Worm (Caenorhabditis elegans) whole organism, mixed stage, embryonic: ENCODE results near the gene nhr-105.

Experiments used
- M03D4.4 ChIP-seq: sonication (generic microtip); optimal IDR thresholded peaks from 2 replicates; lab custom pipeline; 2017; ENCODE audit warnings: mild to moderate bottlenecking, missing genetic modification characterization, missing compliant biosample characterization
- bed-3 ChIP-seq: fragments of 200-800 bp; sonication (Bioruptor generic); optimal IDR thresholded peaks from 3 replicates; lab custom pipeline; 2018; ENCODE audit warnings: mild to moderate bottlenecking, missing genetic modification characterization, moderate library complexity, missing compliant biosample characterization
- blmp-1 ChIP-seq: fragments of 150-350 bp; optimal IDR thresholded peaks from 2 replicates; lab custom pipeline; 2014; ENCODE audit warnings: missing biosample characterization, missing genetic modification characterization
- ceh-39 ChIP-seq: fragments of 150-350 bp; optimal IDR thresholded peaks from 2 replicates; lab custom pipeline; 2014; ENCODE audit warnings: missing biosample characterization, missing genetic modification characterization
- ceh-43 ChIP-seq: fragments of 200-800 bp; sonication (Bioruptor generic); optimal IDR thresholded peaks from 2 replicates; lab custom pipeline; 2018; ENCODE audit warnings: mild to moderate bottlenecking, missing genetic modification characterization, moderate library complexity, missing compliant biosample characterization
- ceh-83 ChIP-seq: fragments of 200-800 bp; sonication (Bioruptor generic); optimal IDR thresholded peaks from 2 replicates; lab custom pipeline; 2018; ENCODE audit warnings: mild to moderate bottlenecking, missing genetic modification characterization, missing compliant biosample characterization
- ces-1 ChIP-seq: fragments of 150-350 bp; optimal IDR thresholded peaks from 2 replicates; lab custom pipeline; 2014; ENCODE audit warnings: missing biosample characterization, missing genetic modification reagents, missing genetic modification characterization
- cnd-1 ChIP-seq: fragments of 200-800 bp; sonication (Bioruptor generic); optimal IDR thresholded peaks from 2 replicates; lab custom pipeline; 2018; ENCODE audit warnings: mild to moderate bottlenecking, missing genetic modification characterization, missing compliant biosample characterization
- drap-1 ChIP-seq: fragments of 200-800 bp; sonication (Bioruptor generic); optimal IDR thresholded peaks from 3 replicates; lab custom pipeline; 2018; ENCODE audit warnings: mild to moderate bottlenecking, missing genetic modification characterization, missing compliant biosample characterization
- elt-1 ChIP-seq: sonication (generic microtip); optimal IDR thresholded peaks from 2 replicates; lab custom pipeline; 2017; ENCODE audit warnings: missing genetic modification characterization, mild to moderate bottlenecking, missing compliant biosample characterization, antibody characterized with exemption, moderate library complexity, borderline replicate concordance; ENCODE audit not compliant: insufficient read depth
- flh-1 ChIP-seq: fragments of 200-800 bp; sonication (Bioruptor generic); optimal IDR thresholded peaks from 2 replicates; lab custom pipeline; 2018; ENCODE audit warnings: mild to moderate bottlenecking, missing genetic modification characterization, moderate library complexity, missing compliant biosample characterization
- ham-2 ChIP-seq: fragments of 200-800 bp; sonication (Bioruptor generic); optimal IDR thresholded peaks from 2 replicates; lab custom pipeline; 2018; ENCODE audit warnings: mild to moderate bottlenecking, missing genetic modification characterization, missing compliant biosample characterization
- lin-13 ChIP-seq: fragments of 150-350 bp; optimal IDR thresholded peaks from 2 replicates; lab custom pipeline; 2014; ENCODE audit warnings: missing biosample characterization, missing genetic modification characterization
- lin-32 ChIP-seq: fragments of 200-800 bp; sonication (Bioruptor generic); optimal IDR thresholded peaks from 2 replicates; lab custom pipeline; 2018; ENCODE audit warnings: mild to moderate bottlenecking, missing genetic modification characterization, missing compliant biosample characterization
- lsy-2 ChIP-seq: fragments of 150-350 bp; optimal IDR thresholded peaks from 2 replicates; lab custom pipeline; 2014; ENCODE audit warnings: missing biosample characterization, missing genetic modification characterization
- mab-5 ChIP-seq: fragments of 150-350 bp; optimal IDR thresholded peaks from 2 replicates; lab custom pipeline; 2014; ENCODE audit warnings: missing biosample characterization, missing genetic modification characterization
- mep-1 ChIP-seq: fragments of 150-350 bp; optimal IDR thresholded peaks from 2 replicates; lab custom pipeline; 2017; ENCODE audit warnings: missing biosample characterization, missing genetic modification reagents, missing genetic modification characterization, inconsistent platforms
- mls-2 ChIP-seq: sonication (generic microtip); optimal IDR thresholded peaks from 2 replicates; lab custom pipeline; 2016; ENCODE audit warnings: mild to moderate bottlenecking, missing genetic modification characterization, moderate library complexity, missing compliant biosample characterization
- nhr-2 ChIP-seq: fragments of 150-350 bp; optimal IDR thresholded peaks from 2 replicates; lab custom pipeline; 2014; ENCODE audit warnings: missing biosample characterization, missing genetic modification characterization
- nhr-237 ChIP-seq: fragments of 150-350 bp; optimal IDR thresholded peaks from 2 replicates; lab custom pipeline; 2014; ENCODE audit warnings: missing biosample characterization, missing genetic modification characterization
- nhr-28 ChIP-seq: fragments of 150-350 bp; optimal IDR thresholded peaks from 2 replicates; lab custom pipeline; 2014; ENCODE audit warnings: missing biosample characterization, missing genetic modification characterization
- nhr-76 ChIP-seq: sonication (generic microtip); optimal IDR thresholded peaks from 2 replicates; lab custom pipeline; 2017; ENCODE audit warnings: missing biosample characterization, missing genetic modification characterization
- pha-4 ChIP-seq: fragments of 150-350 bp; optimal IDR thresholded peaks from 2 replicates; lab custom pipeline; 2018; ENCODE audit warnings: missing biosample characterization, missing genetic modification reagents, missing genetic modification characterization
- snpc-4 ChIP-seq: fragments of 150-350 bp; optimal IDR thresholded peaks from 2 replicates; lab custom pipeline; 2014; ENCODE audit warnings: missing biosample characterization, missing genetic modification characterization
- sptf-1 ChIP-seq: sonication (generic microtip); optimal IDR thresholded peaks from 2 replicates; lab custom pipeline; 2017; ENCODE audit warnings: mild to moderate bottlenecking, missing genetic modification characterization, moderate library complexity, missing compliant biosample characterization
- unc-120 ChIP-seq: sonication (generic microtip); optimal IDR thresholded peaks from 2 replicates; lab custom pipeline; 2017; ENCODE audit warnings: missing genetic modification characterization, missing compliant biosample characterization; ENCODE audit not compliant: poor library complexity, severe bottlenecking
- unc-39 ChIP-seq: fragments of 150-350 bp; optimal IDR thresholded peaks from 2 replicates; lab custom pipeline; 2014; ENCODE audit warnings: missing biosample characterization, missing genetic modification characterization
- unc-62 ChIP-seq: fragments of 150-350 bp; optimal IDR thresholded peaks from 2 replicates; lab custom pipeline; 2014; ENCODE audit warnings: missing biosample characterization, missing genetic modification reagents, missing genetic modification characterization
- zip-8 ChIP-seq: fragments of 150-350 bp; optimal IDR thresholded peaks from 2 replicates; lab custom pipeline; 2014; ENCODE audit warnings: missing biosample characterization, missing genetic modification characterization
- ztf-11 ChIP-seq: fragments of 150-350 bp; optimal IDR thresholded peaks from 2 replicates; lab custom pipeline; 2014; ENCODE audit warnings: missing biosample characterization, missing genetic modification characterization

Gene nhr-105

ce11 chrIV:7062697-7063096 is 12.7 kb downstream of the nhr-105 start:
- TF ChIP-seq mls-2 (tag; lab: Kevin White, UChicago) (no peak), ztf-11 (no peak), nhr-28 (tag; lab: Kevin White, UChicago) (no peak), nhr-237 (tag; lab: Kevin White, UChicago) (no peak), unc-39 (no peak), ceh-39 (tag; lab: Kevin White, UChicago) (no peak), sptf-1 (no peak), cnd-1 (tag; lab: Kevin White, UChicago) (no peak)

- TF ChIP-seq M03D4.4 (tag; lab: Kevin White, UChicago): no peak
- TF ChIP-seq sptf-1: no peak
- TF ChIP-seq, all 35 proteins: peak for 0
Measured at ce11 chrIV:7065022-7065421, 15.1 kb downstream of the nhr-105 start, which contains the start of gene Y43B11AL.1. TSS of gene Y43B11AL.1 (plus strand) at chrIV:7065322.

DNA sequence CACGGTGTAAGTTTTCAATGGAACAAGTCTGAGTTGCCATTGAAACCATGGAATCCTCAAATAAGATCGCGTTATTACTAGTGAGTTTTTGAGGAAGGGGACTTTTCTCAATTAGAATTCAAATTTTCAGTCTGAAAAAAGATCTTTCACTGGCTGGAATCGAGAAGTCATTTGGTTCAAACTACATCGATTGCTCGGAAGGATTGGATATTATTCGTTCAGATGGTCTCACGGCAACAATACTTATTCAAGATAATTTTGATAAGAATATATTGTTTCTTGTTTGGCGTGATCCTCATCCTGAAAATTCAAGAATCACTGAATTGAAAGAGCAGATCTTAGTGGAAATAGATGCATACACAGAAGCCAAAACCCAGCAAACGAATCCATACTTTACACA is 17.5 kb downstream of the nhr-105 start:
- TF ChIP-seq pha-4 (no peak), ham-2 (GFP tag; lab: Kevin White, UChicago) (no peak), nhr-2 (tag; lab: Kevin White, UChicago) (no peak), nhr-28 (tag; lab: Kevin White, UChicago) (no peak), nhr-237 (tag; lab: Kevin White, UChicago) (no peak), ceh-39 (tag; lab: Kevin White, UChicago) (no peak), cnd-1 (tag; lab: Kevin White, UChicago) (no peak), mls-2 (tag; lab: Kevin White, UChicago) (no peak), unc-120 (no peak), M03D4.4 (tag; lab: Kevin White, UChicago) (no peak), bed-3 (no peak), mep-1 (tag; lab: Kevin White, UChicago) (no peak), lin-32 (GFP tag; lab: Kevin White, UChicago) (no peak)

- TF ChIP-seq nhr-28 (tag; lab: Kevin White, UChicago) (no peak), pha-4 (no peak), ces-1 (GFP tag; lab: Kevin White, UChicago) (no peak), M03D4.4 (tag; lab: Kevin White, UChicago) (no peak), nhr-2 (tag; lab: Kevin White, UChicago) (no peak), ham-2 (GFP tag; lab: Kevin White, UChicago) (no peak), unc-39 (no peak), lin-32 (GFP tag; lab: Kevin White, UChicago) (no peak), mab-5 (tag; lab: Kevin White, UChicago) (no peak), blmp-1 (tag; lab: Kevin White, UChicago) (no peak), mep-1 (tag; lab: Kevin White, UChicago) (no peak), lsy-2 (tag; lab: Kevin White, UChicago) (no peak), ceh-83 (GFP tag; lab: Kevin White, UChicago) (no peak), nhr-237 (tag; lab: Kevin White, UChicago) (no peak), unc-62 (GFP tag; lab: Kevin White, UChicago) (no peak), unc-120 (no peak), ceh-39 (tag; lab: Kevin White, UChicago) (no peak), mls-2 (tag; lab: Kevin White, UChicago) (no peak)
Measured at ce11 chrIV:7072110-7072509, 22.2 kb downstream of the nhr-105 start, which contains the start of gene srg-48. TSS of gene srg-48 (plus strand) at chrIV:7072410.

DNA sequence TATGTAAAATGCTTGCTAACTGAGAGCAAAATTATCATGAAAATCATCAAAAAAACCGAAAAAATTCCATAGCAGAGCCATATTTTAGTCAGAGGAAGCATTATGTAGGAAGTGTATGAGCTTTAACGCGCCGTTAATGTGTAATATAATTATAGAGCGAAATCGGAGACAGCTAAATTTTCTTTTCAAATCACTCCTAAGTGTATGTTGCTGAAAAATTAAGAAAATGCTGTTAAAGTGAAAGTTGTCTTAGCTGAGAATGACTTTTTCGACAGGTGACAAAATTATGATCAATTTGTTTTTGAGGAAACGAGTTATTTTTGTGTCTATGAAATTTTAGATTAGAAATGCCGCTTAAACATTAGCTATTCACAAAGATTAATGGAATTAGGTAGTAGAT is 25.1 kb downstream of the nhr-105 start, which contains the start of gene srg-50:
Gene srg-50, minus strand, starts transcription at position 101 of the 400 bp plus-strand sequence.
- TF ChIP-seq nhr-76 (tag; lab: Kevin White, UChicago) (no peak), drap-1 (no peak), nhr-237 (tag; lab: Kevin White, UChicago) (no peak), lsy-2 (tag; lab: Kevin White, UChicago) (no peak), ceh-43 (GFP tag; lab: Kevin White, UChicago) (no peak), unc-120 (no peak), ceh-83 (GFP tag; lab: Kevin White, UChicago) (no peak), ztf-11 (no peak)

DNA sequence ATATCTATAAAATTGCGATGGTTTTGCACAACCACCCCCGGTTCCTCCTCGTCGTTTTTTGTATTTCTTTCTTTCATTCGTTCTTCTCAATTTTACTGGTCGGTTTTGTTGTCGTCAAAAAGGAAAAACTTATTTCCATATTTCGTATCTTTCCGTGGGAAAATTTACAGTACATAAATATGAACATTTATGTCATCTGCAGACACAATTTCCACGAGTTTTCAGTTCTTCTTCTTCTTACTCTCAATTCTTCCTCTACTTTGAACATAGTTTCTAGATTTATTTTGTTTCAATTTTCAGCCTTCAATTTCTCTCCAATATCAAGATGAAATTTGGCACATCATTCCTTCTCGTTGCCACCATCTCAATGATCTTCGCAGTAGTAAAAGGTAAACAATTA is 31.3 kb downstream of the nhr-105 start, which contains the start of gene Y43B11AR.1:
Gene Y43B11AR.1, plus strand, starts transcription at position 301 of the 400 bp plus-strand sequence.
- TF ChIP-seq mls-2 (tag; lab: Kevin White, UChicago) (no peak), ceh-83 (GFP tag; lab: Kevin White, UChicago) (no peak), snpc-4 (tag; lab: Kevin White, UChicago) (no peak), lin-13 (tag; lab: Kevin White, UChicago) (no peak), M03D4.4 (tag; lab: Kevin White, UChicago) (no peak), nhr-28 (tag; lab: Kevin White, UChicago) (no peak), flh-1 (GFP tag; lab: Kevin White, UChicago) (no peak), mep-1 (tag; lab: Kevin White, UChicago) (no peak), elt-1 (no peak), unc-39 (no peak), lsy-2 (tag; lab: Kevin White, UChicago) (no peak), ceh-39 (tag; lab: Kevin White, UChicago) (no peak), unc-62 (GFP tag; lab: Kevin White, UChicago) (no peak), nhr-76 (tag; lab: Kevin White, UChicago) (no peak), zip-8 (no peak), pha-4 (no peak), ham-2 (GFP tag; lab: Kevin White, UChicago) (no peak), unc-120 (no peak), nhr-237 (tag; lab: Kevin White, UChicago) (no peak), mab-5 (tag; lab: Kevin White, UChicago) (no peak)
- TF ChIP-seq, all 35 proteins: peak for 0
